Fruit fly (Drosophila melanogaster): ENCODE measurements around the gene GC1.

GC1 gene

dm6 chr3R:11947079-11947869, 20.2 kb upstream of the GC1 start (continued):
- TF ChIP-seq Hey (tag; optimal IDR thresholded peaks at IDR 0.05) = no peak
- TF ChIP-seq Oaz (GFP tag; IDR thresholded peaks at IDR 0.05) = no peak; the same call in 1 of the 2 replicates
- no peak for TF ChIP-seq stwl (tag; optimal IDR thresholded peaks at IDR 0.05)
- TF ChIP-seq dimm (GFP tag; IDR thresholded peaks at IDR 0.05) = no peak
- TF ChIP-seq pfk (GFP tag; optimal IDR thresholded peaks at IDR 0.05) = no peak
- peak; percentile 12 for TF ChIP-seq CG10654 (GFP tag; optimal IDR thresholded peaks at IDR 0.05)
- TF ChIP-seq CG6854 (GFP tag; optimal IDR thresholded peaks at IDR 0.05) = no peak
- TF ChIP-seq CG34422 (GFP tag; IDR thresholded peaks at IDR 0.05) = peak; percentile 8; the same call in 1 of the 3 replicates
- TF ChIP-seq Dip2 (GFP tag; IDR thresholded peaks at IDR 0.05) = no peak
- no peak for TF ChIP-seq CG43689 (GFP tag; IDR thresholded peaks at IDR 0.05)
- 0 out of 3 replicates have a peak, but pooled peaks have one; percentile 46 for TF ChIP-seq CG11456 (GFP tag; IDR thresholded peaks at IDR 0.05)
- TF ChIP-seq Atf-2 (GFP tag; optimal IDR thresholded peaks at IDR 0.05) = no peak
- peak; percentile 32 for TF ChIP-seq lilli (GFP tag; optimal IDR thresholded peaks at IDR 0.05)
- no peak for TF ChIP-seq gcm2 (GFP tag; optimal IDR thresholded peaks at IDR 0.05)
- no peak for TF ChIP-seq phol (tag; optimal IDR thresholded peaks at IDR 0.05)
- TF ChIP-seq CG9817 (tag; optimal IDR thresholded peaks at IDR 0.05) = peak; percentile 3
- TF ChIP-seq CG13287 (GFP tag; IDR thresholded peaks at IDR 0.05; ENCODE audit: partially characterized antibody) = no peak
- no peak for TF ChIP-seq CG13424 (tag; optimal IDR thresholded peaks at IDR 0.05)
- TF ChIP-seq Camta (GFP tag; optimal IDR thresholded peaks at IDR 0.05) = no peak
- no peak for TF ChIP-seq zfh1 (GFP tag; IDR thresholded peaks at IDR 0.05)
- TF ChIP-seq sens (GFP tag) = peak; percentile 57
- no peak for TF ChIP-seq CG18619 (GFP tag; optimal IDR thresholded peaks at IDR 0.05)
- TF ChIP-seq Ravus (GFP tag; IDR thresholded peaks at IDR 0.05) = no peak
- no peak for TF ChIP-seq CG6813 (GFP tag; optimal IDR thresholded peaks at IDR 0.05)
- TF ChIP-seq HmgZ (tag; optimal IDR thresholded peaks at IDR 0.05) = no peak
- no peak for TF ChIP-seq ash1 (GFP tag; optimal IDR thresholded peaks at IDR 0.05)
- TF ChIP-seq CG2202 (tag; optimal IDR thresholded peaks at IDR 0.05) = no peak
- no peak for TF ChIP-seq maf-S (GFP tag; optimal IDR thresholded peaks at IDR 0.05)
- TF ChIP-seq CG10267 (tag; optimal IDR thresholded peaks at IDR 0.05) = no peak
- TF ChIP-seq pnt (GFP tag; optimal IDR thresholded peaks at IDR 0.05) = no peak
- TF ChIP-seq Dll (GFP tag; IDR thresholded peaks at IDR 0.05; ENCODE audit: partially characterized antibody) = no peak
- TF ChIP-seq CG11247 (GFP tag; IDR thresholded peaks at IDR 0.05) = 0 out of 2 replicates have a peak, but pooled peaks have one; percentile 18
- TF ChIP-seq CG10431 (GFP tag; optimal IDR thresholded peaks at IDR 0.05) = no peak
- TF ChIP-seq chif (GFP tag; optimal IDR thresholded peaks at IDR 0.05) = no peak
- TF ChIP-seq hbn (GFP tag; IDR thresholded peaks at IDR 0.05; ENCODE audit: partially characterized antibody) = no peak
- no peak for TF ChIP-seq Optix (GFP tag; IDR thresholded peaks at IDR 0.05)
- no peak for TF ChIP-seq seq (GFP tag; IDR thresholded peaks at IDR 0.05)
- no peak for TF ChIP-seq Hand (GFP tag; optimal IDR thresholded peaks at IDR 0.05)
- no peak for TF ChIP-seq CG9876 (GFP tag; optimal IDR thresholded peaks at IDR 0.05)
- no peak for TF ChIP-seq luna (GFP tag; optimal IDR thresholded peaks at IDR 0.05)
- no peak for TF ChIP-seq tup (GFP tag; optimal IDR thresholded peaks at IDR 0.05)
- TF ChIP-seq CG12659 (GFP tag; optimal IDR thresholded peaks at IDR 0.05) = no peak
- TF ChIP-seq NC2β (GFP tag; optimal IDR thresholded peaks at IDR 0.05) = no peak
- no peak for TF ChIP-seq psq (GFP tag; optimal IDR thresholded peaks at IDR 0.05)
- no peak for TF ChIP-seq ham (GFP tag; IDR thresholded peaks at IDR 0.05)
- peak; percentile 6 for TF ChIP-seq Hsf (GFP tag; optimal IDR thresholded peaks at IDR 0.05)
- TF ChIP-seq sens-2 (GFP tag; IDR thresholded peaks at IDR 0.05) = no peak
- TF ChIP-seq CG7357 (GFP tag; IDR thresholded peaks at IDR 0.05) = no peak
- no peak for TF ChIP-seq CG7987 (GFP tag; optimal IDR thresholded peaks at IDR 0.05)
- no peak for TF ChIP-seq eve (GFP tag; optimal IDR thresholded peaks at IDR 0.05)
